Fruit fly (Drosophila melanogaster): ENCODE data around the gene CG42342.

CG42342 gene

dm6 chr3R:16524593-16525111 lies 22.1 kb downstream of the CG42342 start:
- TF ChIP-seq CG32264 (GFP tag; optimal IDR thresholded peaks at IDR 0.05) (no peak), N (GFP tag; optimal IDR thresholded peaks at IDR 0.05) (no peak), dl (GFP tag; optimal IDR thresholded peaks at IDR 0.05; ENCODE audit: insufficient read depth in 1 of 2, partially characterized antibody in 2 of 2) (no peak), woc (GFP tag; optimal IDR thresholded peaks at IDR 0.05) (no peak), psq (GFP tag; optimal IDR thresholded peaks at IDR 0.05) (no peak), Myc (optimal IDR thresholded peaks at IDR 0.05) (no peak), Mio (GFP tag; optimal IDR thresholded peaks at IDR 0.05) (no peak), sage (GFP tag; optimal IDR thresholded peaks at IDR 0.05) (no peak), tai (GFP tag; optimal IDR thresholded peaks at IDR 0.05) (no peak), h (GFP tag; optimal IDR thresholded peaks at IDR 0.05) (no peak), jim (GFP tag; optimal IDR thresholded peaks at IDR 0.05) (no peak), Hnf4 (GFP tag; optimal IDR thresholded peaks at IDR 0.05) (no peak), fru (GFP tag; optimal IDR thresholded peaks at IDR 0.05) (no peak), Vsx2 (GFP tag; optimal IDR thresholded peaks at IDR 0.05; ENCODE audit: partially characterized antibody) (no peak), CG9705 (GFP tag; optimal IDR thresholded peaks at IDR 0.05) (no peak), Rel (GFP tag; optimal IDR thresholded peaks at IDR 0.05) (no peak), Rel (tag; optimal IDR thresholded peaks at IDR 0.05) (no peak), OdsH (GFP tag; optimal IDR thresholded peaks at IDR 0.05) (no peak)

- TF ChIP-seq Hr83 (GFP tag; optimal IDR thresholded peaks at IDR 0.05; ENCODE audit: poor library complexity, severe bottlenecking) (no peak), dl (GFP tag; optimal IDR thresholded peaks at IDR 0.05; ENCODE audit: insufficient read depth in 1 of 2, partially characterized antibody in 2 of 2) (no peak), Dif (GFP tag; optimal IDR thresholded peaks at IDR 0.05; ENCODE audit: partially characterized antibody) (no peak), sage (GFP tag; optimal IDR thresholded peaks at IDR 0.05) (no peak), OdsH (GFP tag; optimal IDR thresholded peaks at IDR 0.05) (no peak), Vsx2 (GFP tag; optimal IDR thresholded peaks at IDR 0.05; ENCODE audit: partially characterized antibody) (no peak), woc (GFP tag; optimal IDR thresholded peaks at IDR 0.05) (no peak), Rel (GFP tag; optimal IDR thresholded peaks at IDR 0.05) (no peak), Rel (tag; optimal IDR thresholded peaks at IDR 0.05) (no peak), lola (GFP tag; optimal IDR thresholded peaks at IDR 0.05) (no peak), foxo (GFP tag; optimal IDR thresholded peaks at IDR 0.05) (no peak), Mio (GFP tag; optimal IDR thresholded peaks at IDR 0.05) (no peak), Abd-B (GFP tag; optimal IDR thresholded peaks at IDR 0.05) (no peak), HLH106 (tag; optimal IDR thresholded peaks at IDR 0.05) (no peak), br (GFP tag; optimal IDR thresholded peaks at IDR 0.05) (no peak), GATAd (GFP tag; optimal IDR thresholded peaks at IDR 0.05) (no peak), CG9705 (GFP tag; optimal IDR thresholded peaks at IDR 0.05) (no peak), CrebA (GFP tag; optimal IDR thresholded peaks at IDR 0.05; ENCODE audit: borderline replicate concordance) (no peak), Hnf4 (GFP tag; optimal IDR thresholded peaks at IDR 0.05) (no peak), rgr (GFP tag; optimal IDR thresholded peaks at IDR 0.05) (no peak), pan (optimal IDR thresholded peaks at IDR 0.05) (no peak)
Measured at dm6 chr3R:16525555-16525954, 23.0 kb downstream of the CG42342 start.

dm6 chr3R:16526256-16526655 lies 23.7 kb downstream of the CG42342 start:
- TF ChIP-seq Myc (optimal IDR thresholded peaks at IDR 0.05) (no peak), Hnf4 (GFP tag; optimal IDR thresholded peaks at IDR 0.05) (no peak), Vsx2 (GFP tag; optimal IDR thresholded peaks at IDR 0.05; ENCODE audit: partially characterized antibody) (no peak), dl (GFP tag; optimal IDR thresholded peaks at IDR 0.05; ENCODE audit: insufficient read depth in 1 of 2, partially characterized antibody in 2 of 2) (no peak), Abd-B (GFP tag; optimal IDR thresholded peaks at IDR 0.05) (no peak), br (GFP tag; optimal IDR thresholded peaks at IDR 0.05) (no peak), CG9705 (GFP tag; optimal IDR thresholded peaks at IDR 0.05) (no peak), CrebA (GFP tag; optimal IDR thresholded peaks at IDR 0.05; ENCODE audit: borderline replicate concordance) (no peak), tai (GFP tag; optimal IDR thresholded peaks at IDR 0.05) (no peak), Dfd (GFP tag; optimal IDR thresholded peaks at IDR 0.05) (no peak), pan (optimal IDR thresholded peaks at IDR 0.05) (no peak), usp (GFP tag; optimal IDR thresholded peaks at IDR 0.05) (no peak), rgr (GFP tag; optimal IDR thresholded peaks at IDR 0.05) (no peak), Hr78 (GFP tag; optimal IDR thresholded peaks at IDR 0.05) (no peak), psq (GFP tag; optimal IDR thresholded peaks at IDR 0.05) (no peak), sv (GFP tag; optimal IDR thresholded peaks at IDR 0.05) (no peak), GATAd (GFP tag; optimal IDR thresholded peaks at IDR 0.05) (no peak), CG32264 (GFP tag; optimal IDR thresholded peaks at IDR 0.05) (no peak), N (GFP tag; optimal IDR thresholded peaks at IDR 0.05) (no peak)

All from whole organism, wandering third instar larva.